Fruit fly (Drosophila melanogaster) whole organism, embryonic: ENCODE results near the gene Adsl.
A peak's percentile ranks its signal among the peaks of the same experiment; 100 is the strongest.

Experiments
- B-H1 ChIP-seq: fragments of 200-800 bp; sonication (Bioruptor generic); IDR thresholded peaks from 3 replicates; pipeline ENCODE4 v1.3.6; 2022; ENCODE audit warnings: missing biosample characterization, missing genetic modification characterization
- Bgb ChIP-seq: fragments of 200-800 bp; sonication (Bioruptor generic); IDR thresholded peaks from 2 replicates; pipeline ENCODE4 v1.3.6; 2022; ENCODE audit warnings: missing biosample characterization, missing genetic modification characterization; ENCODE audit not compliant: partially characterized antibody
- Bteb2 ChIP-seq: fragments of 200-800 bp; sonication (Bioruptor generic); optimal IDR thresholded peaks from 2 replicates; lab custom pipeline; 2016; ENCODE audit warnings: missing biosample characterization, missing genetic modification characterization
- CG10209 ChIP-seq: fragments of 200-800 bp; sonication (Bioruptor generic); optimal IDR thresholded peaks from 3 replicates; lab custom pipeline; 2017; ENCODE audit warnings: missing biosample characterization, mild to moderate bottlenecking, missing genetic modification characterization, missing genetic modification reagents
- CG11093 ChIP-seq: fragments of 200-800 bp; sonication (Bioruptor generic); IDR thresholded peaks from 3 replicates; pipeline ENCODE4 v1.3.6; 2022; ENCODE audit warnings: missing biosample characterization, missing genetic modification characterization
- CG13123 ChIP-seq: fragments of 200-800 bp; sonication (Bioruptor generic); optimal IDR thresholded peaks from 2 replicates; lab custom pipeline; 2016; ENCODE audit warnings: missing biosample characterization, missing genetic modification characterization
- CG14441 ChIP-seq: fragments of 200-800 bp; sonication (Bioruptor generic); IDR thresholded peaks from 2 replicates; pipeline ENCODE4 v1.3.6; 2022; ENCODE audit warnings: missing biosample characterization, missing genetic modification characterization
- CG14667 ChIP-seq: fragments of 200-800 bp; sonication (Bioruptor generic); IDR thresholded peaks from 2 replicates; pipeline ENCODE4 v1.3.6; 2022; ENCODE audit warnings: missing biosample characterization, missing genetic modification characterization
- CG15073 ChIP-seq: fragments of 200-800 bp; sonication (Bioruptor generic); optimal IDR thresholded peaks from 2 replicates; lab custom pipeline; 2016; ENCODE audit warnings: missing biosample characterization, missing genetic modification characterization
- CG1647 ChIP-seq: fragments of 200-800 bp; sonication (Bioruptor generic); optimal IDR thresholded peaks from 3 replicates; lab custom pipeline; 2016; ENCODE audit warnings: missing biosample characterization, missing genetic modification characterization
- CG17328 ChIP-seq: fragments of 200-800 bp; sonication (Bioruptor generic); IDR thresholded peaks from 2 replicates; pipeline ENCODE4 v1.3.6; 2022; ENCODE audit warnings: missing biosample characterization, missing genetic modification characterization
- CG18476 ChIP-seq: fragments of 200-800 bp; sonication (Bioruptor generic); optimal IDR thresholded peaks from 2 replicates; lab custom pipeline; 2016; ENCODE audit warnings: missing biosample characterization, mild to moderate bottlenecking, missing genetic modification characterization
- CG2889 ChIP-seq: fragments of 200-800 bp; sonication (Bioruptor generic); IDR thresholded peaks from 3 replicates; pipeline ENCODE4 v1.3.6; 2022; ENCODE audit warnings: missing biosample characterization, missing genetic modification characterization
- CG30403 ChIP-seq: fragments of 200-800 bp; sonication (Bioruptor generic); optimal IDR thresholded peaks from 3 replicates; lab custom pipeline; 2016; ENCODE audit warnings: missing biosample characterization, missing genetic modification characterization
- CG31365 ChIP-seq: fragments of 200-800 bp; sonication (Bioruptor generic); optimal IDR thresholded peaks from 2 replicates; lab custom pipeline; 2018; ENCODE audit warnings: missing biosample characterization, mild to moderate bottlenecking, missing genetic modification characterization
- CG34376 ChIP-seq: fragments of 200-800 bp; sonication (Bioruptor generic); optimal IDR thresholded peaks from 2 replicates; lab custom pipeline; 2018; ENCODE audit warnings: missing biosample characterization, mild to moderate bottlenecking, missing genetic modification characterization
- CG3847 ChIP-seq: fragments of 200-800 bp; sonication (Bioruptor generic); IDR thresholded peaks from 2 replicates; pipeline ENCODE4 v1.3.6; 2022; ENCODE audit warnings: missing biosample characterization, missing genetic modification characterization
- CG5245 ChIP-seq: fragments of 200-800 bp; sonication (Bioruptor generic); optimal IDR thresholded peaks from 3 replicates; lab custom pipeline; 2016; ENCODE audit warnings: missing biosample characterization, missing genetic modification characterization
- CG6854 ChIP-seq: fragments of 200-800 bp; sonication (Bioruptor generic); optimal IDR thresholded peaks from 3 replicates; lab custom pipeline; 2017; ENCODE audit warnings: missing biosample characterization, mild to moderate bottlenecking, missing genetic modification characterization
- CG7271 ChIP-seq: fragments of 200-800 bp; sonication (Bioruptor generic); optimal IDR thresholded peaks from 2 replicates; lab custom pipeline; 2018; ENCODE audit warnings: missing biosample characterization, mild to moderate bottlenecking, missing genetic modification characterization, moderate library complexity
- CG8290 ChIP-seq, 3 experiments: fragments of 200-800 bp; sonication (Bioruptor generic); optimal IDR thresholded peaks; 2 replicates each; lab custom pipeline; 2016 to 2019; ENCODE audit warnings: missing biosample characterization in 3 of 3, missing genetic modification characterization in 3 of 3, mild to moderate bottlenecking in 2 of 3, moderate library complexity in 1 of 3
- CG9876 ChIP-seq: fragments of 200-800 bp; sonication (Bioruptor generic); optimal IDR thresholded peaks from 2 replicates; lab custom pipeline; 2016; ENCODE audit warnings: missing biosample characterization, missing genetic modification characterization
- Dp ChIP-seq: fragments of 200-800 bp; sonication (Bioruptor generic); optimal IDR thresholded peaks from 2 replicates; lab custom pipeline; 2018; ENCODE audit warnings: missing biosample characterization, mild to moderate bottlenecking, missing genetic modification characterization, moderate library complexity
- HLH4C ChIP-seq: fragments of 200-800 bp; sonication (Bioruptor generic); IDR thresholded peaks from 3 replicates; pipeline ENCODE4 v1.3.6; 2022; ENCODE audit warnings: missing biosample characterization, missing genetic modification characterization; ENCODE audit not compliant: partially characterized antibody
- Jarid2 ChIP-seq: fragments of 200-800 bp; sonication (Bioruptor generic); optimal IDR thresholded peaks from 3 replicates; lab custom pipeline; 2017; ENCODE audit warnings: mild to moderate bottlenecking, missing biosample characterization, missing genetic modification reagents, missing genetic modification characterization
- Lim3 ChIP-seq: fragments of 200-800 bp; sonication (Bioruptor generic); IDR thresholded peaks from 2 replicates; pipeline ENCODE4 v1.3.6; 2022; ENCODE audit warnings: missing biosample characterization, missing genetic modification characterization
- Lpt ChIP-seq: fragments of >200 bp; optimal IDR thresholded peaks from 2 replicates; lab custom pipeline; 2018; ENCODE audit warnings: missing biosample characterization, missing genetic modification characterization
- NC2β ChIP-seq: fragments of 200-800 bp; sonication (Bioruptor generic); optimal IDR thresholded peaks from 2 replicates; lab custom pipeline; 2016; ENCODE audit warnings: missing biosample characterization, missing genetic modification characterization
- Nf-YA ChIP-seq: fragments of 200-800 bp; sonication (Bioruptor generic); IDR thresholded peaks from 2 replicates; pipeline ENCODE4 v1.3.6; 2022; ENCODE audit warnings: missing biosample characterization, missing genetic modification characterization
- Oli ChIP-seq: fragments of 200-800 bp; sonication (Bioruptor generic); optimal IDR thresholded peaks from 2 replicates; lab custom pipeline; 2018; ENCODE audit warnings: missing biosample characterization, mild to moderate bottlenecking, missing genetic modification characterization, moderate library complexity
- Rx ChIP-seq: fragments of 200-800 bp; sonication (Bioruptor generic); IDR thresholded peaks from 2 replicates; pipeline ENCODE4 v1.3.6; 2022; ENCODE audit warnings: missing biosample characterization, missing genetic modification characterization
- bsh ChIP-seq, 2 experiments: fragments of 200-800 bp; sonication (Bioruptor generic); optimal IDR thresholded peaks; 2 replicates each; lab custom pipeline; 2017 to 2018; ENCODE audit warnings: mild to moderate bottlenecking in 2 of 2, missing biosample characterization in 2 of 2, missing genetic modification characterization in 2 of 2, moderate library complexity in 1 of 2
- cas ChIP-seq: fragments of 200-800 bp; sonication (Bioruptor generic); IDR thresholded peaks from 2 replicates; pipeline ENCODE4 v1.3.6; 2022; ENCODE audit warnings: missing biosample characterization, missing genetic modification characterization
- cato ChIP-seq: fragments of 200-800 bp; sonication (Bioruptor generic); optimal IDR thresholded peaks from 2 replicates; lab custom pipeline; 2016; ENCODE audit warnings: missing biosample characterization, missing genetic modification characterization, borderline replicate concordance
- ci ChIP-seq: fragments of 200-800 bp; sonication (Bioruptor generic); IDR thresholded peaks from 3 replicates; pipeline ENCODE4 v1.3.6; 2022; ENCODE audit warnings: missing biosample characterization, missing genetic modification characterization
- danr ChIP-seq: fragments of 200-800 bp; sonication (Bioruptor generic); IDR thresholded peaks from 2 replicates; pipeline ENCODE4 v1.3.6; 2022; ENCODE audit warnings: missing biosample characterization, missing genetic modification characterization
- esg ChIP-seq: fragments of 200-800 bp; sonication (Bioruptor generic); conservative IDR thresholded peaks from 2 replicates; pipeline ENCODE4 v1.3.6; 2022; ENCODE audit warnings: missing biosample characterization, missing genetic modification characterization
- fd96Cb ChIP-seq: fragments of 200-800 bp; sonication (Bioruptor generic); optimal IDR thresholded peaks from 2 replicates; lab custom pipeline; 2018; ENCODE audit warnings: missing biosample characterization, mild to moderate bottlenecking, missing genetic modification characterization, moderate library complexity
- ftz-f1 ChIP-seq: fragments of 200-800 bp; sonication (Bioruptor generic); optimal IDR thresholded peaks from 2 replicates; lab custom pipeline; 2016; ENCODE audit warnings: missing biosample characterization, missing genetic modification characterization
- h ChIP-seq: fragments of >200 bp; optimal IDR thresholded peaks from 2 replicates; lab custom pipeline; 2017
- odd ChIP-seq: fragments of 200-800 bp; sonication (Bioruptor generic); optimal IDR thresholded peaks from 2 replicates; lab custom pipeline; 2017; ENCODE audit warnings: missing biosample characterization, mild to moderate bottlenecking, missing genetic modification characterization
- ranshi ChIP-seq: fragments of 200-800 bp; sonication (Bioruptor generic); IDR thresholded peaks from 2 replicates; pipeline ENCODE4 v1.3.6; 2022; ENCODE audit warnings: missing biosample characterization, missing genetic modification characterization
- sr ChIP-seq: fragments of 200-800 bp; sonication (Bioruptor generic); IDR thresholded peaks from 3 replicates; pipeline ENCODE4 v1.3.6; 2022; ENCODE audit warnings: missing biosample characterization, missing genetic modification characterization
- sug ChIP-seq: fragments of 200-800 bp; optimal IDR thresholded peaks from 2 replicates; lab custom pipeline; 2019; ENCODE audit warnings: missing biosample characterization, mild to moderate bottlenecking, missing genetic modification characterization, moderate library complexity
- tna ChIP-seq: fragments of 200-800 bp; sonication (Bioruptor generic); IDR thresholded peaks from 2 replicates; pipeline ENCODE4 v1.3.6; 2022; ENCODE audit warnings: missing biosample characterization, missing genetic modification characterization; ENCODE audit not compliant: partially characterized antibody
- tup ChIP-seq: fragments of 200-800 bp; sonication (Bioruptor generic); optimal IDR thresholded peaks from 2 replicates; lab custom pipeline; 2016; ENCODE audit warnings: missing biosample characterization, mild to moderate bottlenecking, missing genetic modification characterization, moderate library complexity
- tx ChIP-seq: fragments of 200-800 bp; sonication (Bioruptor generic); optimal IDR thresholded peaks from 2 replicates; lab custom pipeline; 2016; ENCODE audit warnings: missing biosample characterization, missing genetic modification characterization
- unc-4 ChIP-seq: fragments of 200-800 bp; sonication (Bioruptor generic); IDR thresholded peaks from 2 replicates; pipeline ENCODE4 v1.3.6; 2022; ENCODE audit warnings: missing biosample characterization, missing genetic modification characterization; ENCODE audit not compliant: partially characterized antibody
- vfl ChIP-seq: fragments of 200-800 bp; sonication (Bioruptor generic); optimal IDR thresholded peaks from 2 replicates; lab custom pipeline; 2016; ENCODE audit warnings: missing biosample characterization, missing genetic modification characterization

Adsl gene

DNA sequence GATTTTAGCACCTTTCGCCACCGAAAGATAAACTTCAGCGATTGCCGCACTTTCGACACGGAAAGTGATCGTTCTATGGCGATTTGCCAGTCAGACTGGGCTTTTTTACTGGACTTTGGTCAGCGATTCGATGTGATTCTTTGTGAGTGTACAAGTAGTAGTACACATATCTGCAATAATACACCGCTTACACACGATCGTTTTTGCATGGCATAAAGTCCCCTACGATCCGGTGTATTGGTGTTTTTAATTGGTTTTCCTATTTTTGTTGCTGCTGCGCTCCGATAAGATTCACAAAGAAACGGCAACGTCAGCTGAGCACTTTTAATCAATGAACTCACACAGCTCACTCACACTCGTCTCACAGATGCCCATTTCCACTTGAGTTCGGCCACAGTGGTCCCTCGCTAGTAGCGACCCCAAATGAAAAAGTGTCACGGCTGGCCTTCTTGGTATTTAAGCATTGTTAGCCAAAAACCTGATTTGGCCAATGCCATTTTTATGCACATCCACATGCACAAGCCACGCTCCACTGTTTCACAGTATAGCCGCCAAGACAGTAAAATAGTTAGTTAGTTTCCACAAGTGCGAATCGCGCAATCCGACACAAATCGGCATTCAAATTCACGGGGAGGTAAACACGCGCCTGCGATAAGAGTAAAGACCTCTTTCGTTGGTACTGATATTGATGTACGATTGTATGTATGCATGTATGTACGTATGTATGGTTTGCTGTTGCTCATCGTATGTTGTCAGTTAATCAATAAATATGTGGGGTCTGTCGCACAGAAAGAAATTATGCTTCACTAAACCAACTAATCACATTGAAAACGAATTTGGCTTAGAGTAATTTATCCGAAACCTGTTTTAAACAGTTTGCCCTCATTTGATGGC, 34.5 kb downstream of the Adsl start (continued):
- peak; percentile 98 for TF ChIP-seq CG3847 (GFP tag; lab: Robert Waterston, UW)
- peak; percentile 12 for TF ChIP-seq CG15073
- TF ChIP-seq Nf-YA (GFP tag; lab: Robert Waterston, UW), result peak; percentile 85
- peak; percentile 97 for TF ChIP-seq CG2889 (GFP tag; lab: Robert Waterston, UW)
- no peak for TF ChIP-seq CG7271 (tag; lab: Kevin White, UChicago)
- no peak for TF ChIP-seq unc-4 (GFP tag; lab: Robert Waterston, UW)
- TF ChIP-seq CG5245 (GFP tag; lab: Kevin White, UChicago), result peak; percentile 78
- TF ChIP-seq Jarid2 (GFP tag; lab: Kevin White, UChicago), result peak; percentile 70
- peak; percentile 57 for TF ChIP-seq cato (GFP tag; lab: Kevin White, UChicago)
- TF ChIP-seq CG18476 (GFP tag; lab: Kevin White, UChicago), result peak; percentile 82
- TF ChIP-seq CG6854 (GFP tag; lab: Kevin White, UChicago), result peak; percentile 84
- peak; percentile 91 for TF ChIP-seq CG30403 (GFP tag; lab: Kevin White, UChicago)
- peak; percentile 94 for TF ChIP-seq CG1647 (GFP tag; lab: Kevin White, UChicago)
- peak; percentile 97 for TF ChIP-seq CG34376 (GFP tag; lab: Kevin White, UChicago)
- TF ChIP-seq vfl (GFP tag; lab: Kevin White, UChicago), result peak; percentile 92
- peak; percentile 95 for TF ChIP-seq Bteb2
- TF ChIP-seq Rx (GFP tag; lab: Robert Waterston, UW), result peak; percentile 96
- TF ChIP-seq CG17328 (GFP tag; lab: Robert Waterston, UW), result peak; percentile 93
- peak; percentile 85 for TF ChIP-seq NC2β (GFP tag; lab: Kevin White, UChicago)
- TF ChIP-seq tx, result peak; percentile 91
- peak; percentile 88 for TF ChIP-seq danr (GFP tag; lab: Robert Waterston, UW)
- peak; percentile 88 for TF ChIP-seq tup
- peak; percentile 96 for TF ChIP-seq CG11093
- no peak for TF ChIP-seq h
- TF ChIP-seq bsh (GFP tag; optimal IDR thresholded peaks at IDR 0.05; lab: Kevin White, UChicago), result peak; percentile 62 to 75
- peak; percentile 15 for TF ChIP-seq Dp (GFP tag; lab: Kevin White, UChicago)
- TF ChIP-seq ci (GFP tag; lab: Robert Waterston, UW), result peak; percentile 96
- peak; percentile 92 for TF ChIP-seq cas (GFP tag; lab: Robert Waterston, UW)
- TF ChIP-seq fd96Cb (tag; lab: Kevin White, UChicago), result peak; percentile 65
- TF ChIP-seq B-H1 (GFP tag; lab: Robert Waterston, UW), result peak; percentile 93
- 0 out of 2 replicates have a peak, but pooled peaks have one; percentile 14 for TF ChIP-seq Bgb (GFP tag; lab: Robert Waterston, UW)
- TF ChIP-seq ftz-f1 (GFP tag; lab: Kevin White, UChicago), result peak; percentile 87
- peak; percentile 91 for TF ChIP-seq Oli (tag; lab: Kevin White, UChicago)
- TF ChIP-seq ranshi (GFP tag; lab: Robert Waterston, UW), result peak; percentile 93
- peak; percentile 98 for TF ChIP-seq CG14441 (GFP tag; lab: Robert Waterston, UW)
- TF ChIP-seq sug (tag; lab: Kevin White, UChicago), result peak; percentile 99
- TF ChIP-seq CG31365 (tag; lab: Kevin White, UChicago), result peak; percentile 76
- TF ChIP-seq Lpt (GFP tag; lab: Kevin White, UChicago), result no peak
- TF ChIP-seq odd (GFP tag; lab: Kevin White, UChicago), result peak; percentile 89
- TF ChIP-seq sr (GFP tag; lab: Robert Waterston, UW), result peak; percentile 91; the same call in 2 of the 3 replicates
- peak; percentile 86 for TF ChIP-seq CG13123 (GFP tag; lab: Kevin White, UChicago)
- peak; percentile 90 for TF ChIP-seq Lim3
- peak; percentile 93 for TF ChIP-seq CG10209 (GFP tag; lab: Kevin White, UChicago)
- no peak for TF ChIP-seq HLH4C (GFP tag; lab: Robert Waterston, UW)
- TF ChIP-seq tna (GFP tag; lab: Robert Waterston, UW), result no peak
- peak; percentile 92 for TF ChIP-seq CG14667 (GFP tag; lab: Robert Waterston, UW)
- peak; percentile 82 for TF ChIP-seq CG8290 (GFP tag; optimal IDR thresholded peaks at IDR 0.05; lab: Kevin White, UChicago)
- TF ChIP-seq CG8290 (tag; optimal IDR thresholded peaks at IDR 0.05; lab: Kevin White, UChicago), result peak in 1 of 2 experiments; percentile 99
- TF ChIP-seq esg (GFP tag; lab: Robert Waterston, UW), result peak; percentile 97
- peak; percentile 93 for TF ChIP-seq CG9876 (GFP tag; lab: Kevin White, UChicago)
